Fruit fly (Drosophila melanogaster) whole organism, embryonic: ENCODE measurements around the gene CG3764.

Experiments
- Atf3 ChIP-seq: fragments of 200-800 bp; sonication (Bioruptor generic); optimal IDR thresholded peaks from 3 replicates; lab custom pipeline; 2016; ENCODE audit warnings: missing biosample characterization, missing genetic modification characterization
- Atf6 ChIP-seq: fragments of 200-800 bp; sonication (Bioruptor generic); IDR thresholded peaks from 2 replicates; pipeline ENCODE4 v1.3.6; 2022; ENCODE audit warnings: missing biosample characterization, missing genetic modification characterization
- Bgb ChIP-seq: fragments of 200-800 bp; sonication (Bioruptor generic); IDR thresholded peaks from 2 replicates; pipeline ENCODE4 v1.3.6; 2022; ENCODE audit warnings: missing biosample characterization, missing genetic modification characterization; ENCODE audit not compliant: partially characterized antibody
- CG10209 ChIP-seq: fragments of 200-800 bp; sonication (Bioruptor generic); optimal IDR thresholded peaks from 3 replicates; lab custom pipeline; 2017; ENCODE audit warnings: missing biosample characterization, mild to moderate bottlenecking, missing genetic modification characterization, missing genetic modification reagents
- CG10654 ChIP-seq: fragments of 200-800 bp; sonication (Bioruptor generic); optimal IDR thresholded peaks from 2 replicates; lab custom pipeline; 2016; ENCODE audit warnings: missing biosample characterization, missing genetic modification characterization
- CG10959 ChIP-seq: fragments of 200-800 bp; sonication (Bioruptor generic); IDR thresholded peaks from 2 replicates; pipeline ENCODE4 v1.3.6; 2022; ENCODE audit warnings: missing biosample characterization, missing genetic modification characterization
- CG11093 ChIP-seq: fragments of 200-800 bp; sonication (Bioruptor generic); IDR thresholded peaks from 3 replicates; pipeline ENCODE4 v1.3.6; 2022; ENCODE audit warnings: missing biosample characterization, missing genetic modification characterization
- CG12744 ChIP-seq: fragments of 200-800 bp; sonication (Bioruptor generic); optimal IDR thresholded peaks from 2 replicates; lab custom pipeline; 2016; ENCODE audit warnings: missing biosample characterization, missing genetic modification characterization
- CG12942 ChIP-seq: fragments of 200-800 bp; sonication (Bioruptor generic); optimal IDR thresholded peaks from 3 replicates; lab custom pipeline; 2016; ENCODE audit warnings: missing biosample characterization, missing genetic modification characterization
- CG13287 ChIP-seq: fragments of 200-800 bp; sonication (Bioruptor generic); IDR thresholded peaks from 2 replicates; pipeline ENCODE4 v1.3.6; 2022; ENCODE audit warnings: missing biosample characterization, missing genetic modification characterization; ENCODE audit not compliant: partially characterized antibody
- CG14710 ChIP-seq: fragments of 200-800 bp; sonication (Bioruptor generic); optimal IDR thresholded peaks from 3 replicates; lab custom pipeline; 2019; ENCODE audit warnings: missing biosample characterization, mild to moderate bottlenecking, missing genetic modification characterization, moderate library complexity
- CG15514 ChIP-seq: fragments of 200-800 bp; sonication (Bioruptor generic); optimal IDR thresholded peaks from 3 replicates; lab custom pipeline; 2017; ENCODE audit warnings: missing biosample characterization, missing genetic modification characterization, mild to moderate bottlenecking, moderate library complexity, missing genetic modification reagents
- CG1602 ChIP-seq: fragments of 200-800 bp; sonication (Bioruptor generic); optimal IDR thresholded peaks from 3 replicates; lab custom pipeline; 2016; ENCODE audit warnings: missing biosample characterization, missing genetic modification characterization
- CG17186 ChIP-seq: fragments of 200-800 bp; sonication (Bioruptor generic); optimal IDR thresholded peaks from 3 replicates; lab custom pipeline; 2017; ENCODE audit warnings: missing biosample characterization, missing genetic modification reagents, missing genetic modification characterization
- CG17328 ChIP-seq: fragments of 200-800 bp; sonication (Bioruptor generic); IDR thresholded peaks from 2 replicates; pipeline ENCODE4 v1.3.6; 2022; ENCODE audit warnings: missing biosample characterization, missing genetic modification characterization
- CG17829 ChIP-seq: fragments of 200-800 bp; optimal IDR thresholded peaks from 2 replicates; lab custom pipeline; 2019; ENCODE audit warnings: missing biosample characterization, mild to moderate bottlenecking, missing genetic modification characterization, moderate library complexity
- CG1832 ChIP-seq: fragments of 200-800 bp; sonication (Bioruptor generic); optimal IDR thresholded peaks from 2 replicates; lab custom pipeline; 2017; ENCODE audit warnings: missing biosample characterization, mild to moderate bottlenecking, missing genetic modification characterization, inconsistent platforms
- CG2199 ChIP-seq: fragments of 200-800 bp; sonication (Bioruptor generic); IDR thresholded peaks from 3 replicates; pipeline ENCODE4 v1.3.6; 2022; ENCODE audit warnings: missing biosample characterization, missing genetic modification characterization
- CG3838 ChIP-seq: fragments of 200-800 bp; sonication (Bioruptor generic); optimal IDR thresholded peaks from 3 replicates; lab custom pipeline; 2016; ENCODE audit warnings: missing biosample characterization, missing genetic modification characterization
- CG4404 ChIP-seq: fragments of 200-800 bp; sonication (Bioruptor generic); IDR thresholded peaks from 2 replicates; pipeline ENCODE4 v1.3.6; 2022; ENCODE audit warnings: missing biosample characterization, missing genetic modification characterization
- CG6175 ChIP-seq: fragments of 200-800 bp; sonication (Bioruptor generic); IDR thresholded peaks from 3 replicates; pipeline ENCODE4 v1.3.6; 2022; ENCODE audit warnings: missing biosample characterization, missing genetic modification characterization
- CG6683 ChIP-seq: fragments of 200-800 bp; sonication (Bioruptor generic); optimal IDR thresholded peaks from 2 replicates; lab custom pipeline; 2017; ENCODE audit warnings: missing biosample characterization, mild to moderate bottlenecking, missing genetic modification characterization, missing genetic modification reagents
- CG8765 ChIP-seq: fragments of 200-800 bp; sonication (Bioruptor generic); IDR thresholded peaks from 2 replicates; pipeline ENCODE4 v1.3.6; 2022; ENCODE audit warnings: missing biosample characterization, missing genetic modification characterization
- CG8924 ChIP-seq: fragments of 200-800 bp; optimal IDR thresholded peaks from 3 replicates; lab custom pipeline; 2019; ENCODE audit warnings: missing biosample characterization, mild to moderate bottlenecking, missing genetic modification characterization, moderate library complexity
- Doc2 ChIP-seq: fragments of 200-800 bp; sonication (Bioruptor generic); IDR thresholded peaks from 2 replicates; pipeline ENCODE4 v1.3.6; 2022; ENCODE audit warnings: missing biosample characterization, missing genetic modification characterization
- E2f2 ChIP-seq: fragments of 200-800 bp; sonication (Bioruptor generic); IDR thresholded peaks from 2 replicates; pipeline ENCODE4 v1.3.6; 2022; ENCODE audit warnings: missing biosample characterization, missing genetic modification characterization
- HLH3B ChIP-seq: fragments of 200-800 bp; sonication (Bioruptor generic); IDR thresholded peaks from 2 replicates; pipeline ENCODE4 v1.3.6; 2022; ENCODE audit warnings: missing biosample characterization, missing genetic modification characterization
- HLH54F ChIP-seq: fragments of 200-800 bp; sonication (Bioruptor generic); optimal IDR thresholded peaks from 3 replicates; lab custom pipeline; 2016; ENCODE audit warnings: missing biosample characterization, missing genetic modification characterization
- Meics ChIP-seq: fragments of 200-800 bp; sonication (Bioruptor generic); optimal IDR thresholded peaks from 2 replicates; lab custom pipeline; 2017; ENCODE audit warnings: missing biosample characterization, mild to moderate bottlenecking, missing genetic modification characterization
- Optix ChIP-seq: fragments of 200-800 bp; sonication (Bioruptor generic); IDR thresholded peaks from 3 replicates; pipeline ENCODE4 v1.3.6; 2022; ENCODE audit warnings: missing biosample characterization, missing genetic modification characterization
- Side ChIP-seq: fragments of 200-800 bp; sonication (Bioruptor generic); optimal IDR thresholded peaks from 2 replicates; lab custom pipeline; 2016; ENCODE audit warnings: missing biosample characterization, missing genetic modification characterization
- Sry-β ChIP-seq: fragments of 200-800 bp; sonication (Bioruptor generic); optimal IDR thresholded peaks from 2 replicates; lab custom pipeline; 2018; ENCODE audit warnings: missing biosample characterization, mild to moderate bottlenecking, missing genetic modification characterization, moderate library complexity
- Tbp ChIP-seq: fragments of >200 bp; optimal IDR thresholded peaks from 2 replicates; lab custom pipeline; 2018; ENCODE audit warnings: missing biosample characterization, missing genetic modification characterization
- Trl ChIP-seq, 3 experiments: fragments of >200 bp in 2 of 3; fragments of 200-800 bp in 1 of 3; sonication (Bioruptor generic) in 1 of 3; optimal IDR thresholded peaks; 2 replicates in 1 of 3; 3 replicates in 2 of 3; lab custom pipeline; 2016 to 2017; ENCODE audit warnings: missing biosample characterization in 1 of 3, missing genetic modification characterization in 1 of 3
- abd-A ChIP-seq: fragments of 200-800 bp; sonication (Bioruptor generic); optimal IDR thresholded peaks from 3 replicates; lab custom pipeline; 2019; ENCODE audit warnings: missing biosample characterization, mild to moderate bottlenecking, missing genetic modification characterization, moderate library complexity
- bbx ChIP-seq: fragments of 200-800 bp; sonication (Bioruptor generic); IDR thresholded peaks from 2 replicates; pipeline ENCODE4 v1.3.6; 2022; ENCODE audit warnings: missing biosample characterization, missing genetic modification characterization; ENCODE audit not compliant: partially characterized antibody
- cad ChIP-seq: fragments of >200 bp; optimal IDR thresholded peaks from 2 replicates; lab custom pipeline; 2017; ENCODE audit warnings: missing biosample characterization, missing genetic modification characterization
- crp ChIP-seq, 2 experiments: fragments of 200-800 bp; sonication (Bioruptor generic); optimal IDR thresholded peaks; 2 replicates in 1 of 2; 3 replicates in 1 of 2; lab custom pipeline; 2017; ENCODE audit warnings: missing biosample characterization in 2 of 2, missing genetic modification characterization in 2 of 2, mild to moderate bottlenecking in 1 of 2, moderate library complexity in 1 of 2
- dmrt99B ChIP-seq: fragments of 200-800 bp; sonication (Bioruptor generic); optimal IDR thresholded peaks from 2 replicates; lab custom pipeline; 2018; ENCODE audit warnings: missing biosample characterization, mild to moderate bottlenecking, missing genetic modification characterization, moderate library complexity
- dysf ChIP-seq: fragments of 200-800 bp; sonication (Bioruptor generic); IDR thresholded peaks from 3 replicates; pipeline ENCODE4 v1.3.6; 2022; ENCODE audit warnings: missing biosample characterization, missing genetic modification characterization
- esg ChIP-seq: fragments of 200-800 bp; sonication (Bioruptor generic); conservative IDR thresholded peaks from 2 replicates; pipeline ENCODE4 v1.3.6; 2022; ENCODE audit warnings: missing biosample characterization, missing genetic modification characterization
- ewg ChIP-seq: fragments of 200-800 bp; sonication (Bioruptor generic); optimal IDR thresholded peaks from 3 replicates; lab custom pipeline; 2017; ENCODE audit warnings: mild to moderate bottlenecking, missing biosample characterization, missing genetic modification reagents, missing genetic modification characterization
- gt ChIP-seq: fragments of 200-800 bp; sonication (Bioruptor generic); IDR thresholded peaks from 2 replicates; pipeline ENCODE4 v1.3.6; 2022; ENCODE audit warnings: missing biosample characterization, missing genetic modification characterization
- hb ChIP-seq: fragments of 200-800 bp; sonication (Bioruptor generic); IDR thresholded peaks from 3 replicates; pipeline ENCODE4 v1.3.6; 2022; ENCODE audit warnings: missing biosample characterization, missing genetic modification characterization; ENCODE audit not compliant: partially characterized antibody
- pb ChIP-seq: fragments of 200-800 bp; sonication (Bioruptor generic); optimal IDR thresholded peaks from 3 replicates; lab custom pipeline; 2016; ENCODE audit warnings: missing biosample characterization, missing genetic modification characterization
- sc ChIP-seq, 3 experiments: fragments of >200 bp in 2 of 3; fragments of 200-800 bp in 1 of 3; sonication (Bioruptor generic) in 1 of 3; optimal IDR thresholded peaks; 2 replicates in 2 of 3; 3 replicates in 1 of 3; lab custom pipeline; 2017; ENCODE audit warnings: mild to moderate bottlenecking in 1 of 3, missing biosample characterization in 1 of 3, missing genetic modification characterization in 1 of 3, missing genetic modification reagents in 1 of 3
- sd ChIP-seq: fragments of 200-800 bp; sonication (Bioruptor generic); optimal IDR thresholded peaks from 3 replicates; lab custom pipeline; 2018; ENCODE audit warnings: missing biosample characterization, mild to moderate bottlenecking, missing genetic modification characterization, moderate library complexity
- sim ChIP-seq: fragments of 200-800 bp; sonication (Bioruptor generic); IDR thresholded peaks from 2 replicates; pipeline ENCODE4 v1.3.6; 2022; ENCODE audit warnings: missing biosample characterization, missing genetic modification characterization
- sug ChIP-seq: fragments of 200-800 bp; optimal IDR thresholded peaks from 2 replicates; lab custom pipeline; 2019; ENCODE audit warnings: missing biosample characterization, mild to moderate bottlenecking, missing genetic modification characterization, moderate library complexity
- zen ChIP-seq: fragments of 200-800 bp; sonication (Bioruptor generic); optimal IDR thresholded peaks from 3 replicates; lab custom pipeline; 2018; ENCODE audit warnings: missing biosample characterization, mild to moderate bottlenecking, missing genetic modification characterization, moderate library complexity

Gene CG3764

DNA sequence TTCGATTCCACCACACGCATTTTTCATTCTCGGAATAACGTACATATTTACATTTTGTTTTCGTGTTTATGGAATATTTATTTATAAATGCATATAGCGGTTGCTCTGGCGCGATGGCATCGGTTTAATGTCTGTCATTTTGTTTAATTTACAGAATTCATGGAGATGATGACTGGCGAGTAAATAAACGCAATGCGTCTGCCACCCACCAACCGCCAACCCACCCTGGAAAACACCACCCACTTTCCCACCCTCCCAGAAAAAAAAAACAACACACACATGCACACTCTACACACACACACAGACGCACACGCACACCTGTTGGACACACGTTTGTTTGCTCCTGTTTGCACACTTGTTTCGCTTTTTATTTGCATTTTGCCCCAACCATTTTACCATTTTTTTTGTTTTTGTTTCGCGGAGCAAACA lies 35.5 kb upstream of the CG3764 start (continued):
- TF ChIP-seq CG14710 (tag; lab: Kevin White, UChicago) (peak; percentile 35), ewg (GFP tag; lab: Kevin White, UChicago) (no peak), sim (GFP tag; lab: Robert Waterston, UW) (no peak), CG3838 (GFP tag; lab: Kevin White, UChicago) (no peak), sug (tag; lab: Kevin White, UChicago) (peak; percentile 15), Tbp (no peak), CG8765 (GFP tag; lab: Robert Waterston, UW) (no peak), CG11093 (no peak), CG12942 (GFP tag; lab: Kevin White, UChicago) (no peak), CG4404 (GFP tag; lab: Robert Waterston, UW) (no peak), Atf6 (GFP tag; lab: Robert Waterston, UW) (no peak), CG1832 (GFP tag; lab: Kevin White, UChicago) (no peak), CG13287 (GFP tag; lab: Robert Waterston, UW) (no peak), CG10209 (GFP tag; lab: Kevin White, UChicago) (peak; percentile 8), CG17328 (GFP tag; lab: Robert Waterston, UW) (peak; percentile 33; the same call in 1 of the 2 replicates), Side (GFP tag; lab: Kevin White, UChicago) (no peak), Trl (optimal IDR thresholded peaks at IDR 0.05; lab: Kevin White, UChicago) (no peak), Trl (GFP tag; optimal IDR thresholded peaks at IDR 0.05; lab: Kevin White, UChicago) (no peak), CG12744 (GFP tag; lab: Kevin White, UChicago) (no peak), CG6683 (GFP tag; lab: Kevin White, UChicago) (no peak), gt (no peak), CG1602 (GFP tag; lab: Kevin White, UChicago) (no peak), HLH3B (no peak), sd (tag; lab: Kevin White, UChicago) (peak; percentile 60), CG10959 (no peak), pb (GFP tag; lab: Kevin White, UChicago) (no peak), esg (no peak), CG17829 (tag; lab: Kevin White, UChicago) (no peak), zen (no peak), Meics (GFP tag; lab: Kevin White, UChicago) (no peak), hb (GFP tag; lab: Robert Waterston, UW) (no peak), CG17186 (GFP tag; lab: Kevin White, UChicago) (peak; percentile 5), crp (GFP tag; optimal IDR thresholded peaks at IDR 0.05; lab: Kevin White, UChicago) (no peak), abd-A (tag; lab: Kevin White, UChicago) (peak; percentile 11), CG8924 (tag; lab: Kevin White, UChicago) (peak; percentile 11), sc (optimal IDR thresholded peaks at IDR 0.05; lab: Kevin White, UChicago) (no peak), sc (GFP tag; optimal IDR thresholded peaks at IDR 0.05; lab: Kevin White, UChicago) (peak; percentile 22), bbx (GFP tag; lab: Robert Waterston, UW) (no peak), Atf3 (no peak), Doc2 (no peak), HLH54F (GFP tag; lab: Kevin White, UChicago) (no peak), CG10654 (no peak), CG2199 (GFP tag; lab: Robert Waterston, UW) (no peak), cad (GFP tag; lab: Kevin White, UChicago) (no peak), dmrt99B (no peak), E2f2 (no peak), CG6175 (GFP tag; lab: Robert Waterston, UW) (no peak), dysf (GFP tag; lab: Robert Waterston, UW) (peak; percentile 46; the same call in 1 of the 3 replicates), CG15514 (no peak), Sry-β (no peak), Bgb (GFP tag; lab: Robert Waterston, UW) (0 out of 2 replicates have a peak, but pooled peaks have one; percentile 33), Optix (no peak)
